Worm (Caenorhabditis elegans) whole organism, late embryonic: ENCODE results near the gene F56D2.3.

Source experiments
- elt-2 ChIP-seq: sonication (generic microtip); optimal IDR thresholded peaks from 2 replicates; lab custom pipeline; 2016; ENCODE audit warnings: missing genetic modification reagents, missing genetic modification characterization, missing compliant biosample characterization
- pat-9 ChIP-seq: fragments of 200-800 bp; sonication (Bioruptor generic); optimal IDR thresholded peaks from 2 replicates; lab custom pipeline; 2018; ENCODE audit warnings: mild to moderate bottlenecking, missing genetic modification characterization, moderate library complexity, missing compliant biosample characterization
- pqm-1 ChIP-seq: sonication (generic microtip); optimal IDR thresholded peaks from 2 replicates; lab custom pipeline; 2016; ENCODE audit warnings: missing genetic modification characterization, missing compliant biosample characterization
- tbx-2 ChIP-seq: sonication (generic microtip); optimal IDR thresholded peaks from 2 replicates; lab custom pipeline; 2016; ENCODE audit warnings: missing genetic modification characterization, missing compliant biosample characterization

- TF ChIP-seq pat-9 (tag; lab: Kevin White, UChicago) (no peak), tbx-2 (tag; lab: Kevin White, UChicago) (no peak), pqm-1 (tag; lab: Kevin White, UChicago) (no peak), elt-2 (tag; lab: Kevin White, UChicago) (no peak)
These were observed 29.9 kb downstream of the F56D2.3 start, which contains the start of gene basl-1 for ce11 chrIII:5614648-5615047.
